Fruit fly (Drosophila melanogaster): Measurements from ENCODE around the gene CG42266.
A peak's percentile ranks its signal among the peaks of the same experiment; 100 is the strongest.

The CG42266 gene

DNA sequence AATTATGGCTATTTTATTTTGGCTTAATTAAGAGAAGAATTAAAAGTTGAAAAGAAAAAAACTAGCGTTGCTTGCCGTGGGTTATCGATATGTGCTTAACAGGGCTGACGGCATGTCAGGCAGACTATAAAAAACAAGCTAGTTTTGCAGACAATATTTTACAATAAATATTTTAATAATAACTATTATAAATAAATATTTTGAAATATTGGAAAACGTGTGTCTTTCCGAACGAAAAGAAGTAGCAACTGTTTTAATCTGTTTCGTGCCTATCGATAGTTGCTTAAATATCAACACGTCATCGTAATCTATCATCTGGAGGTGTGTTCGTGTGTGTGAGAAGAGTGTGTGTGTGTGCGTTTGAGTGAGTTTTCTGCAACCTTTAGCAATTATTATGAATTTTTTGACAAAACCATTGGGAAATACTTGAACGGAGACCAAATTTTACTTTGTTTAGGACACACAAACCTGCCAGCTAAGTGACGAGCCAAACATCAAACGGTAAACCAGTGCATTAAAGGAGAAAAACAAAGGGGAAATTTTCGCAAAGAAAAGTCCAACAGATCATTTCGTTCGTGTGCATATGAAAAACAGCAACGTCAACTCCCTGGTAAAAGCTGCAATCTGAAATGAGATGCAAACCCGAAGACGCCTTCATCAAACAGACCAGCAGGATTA lies 33.0 kb downstream of the CG42266 start, which contains the start of the genes CG5861 and Syx5 (continued):
- no peak for TF ChIP-seq HLHmδ (GFP tag; optimal IDR thresholded peaks at IDR 0.05)
- no peak for TF ChIP-seq wdn (GFP tag; IDR thresholded peaks at IDR 0.05)
- TF ChIP-seq H15 (GFP tag; IDR thresholded peaks at IDR 0.05) = 0 out of 3 replicates have a peak, but pooled peaks have one; percentile 48
- TF ChIP-seq eyg (GFP tag; optimal IDR thresholded peaks at IDR 0.05) = no peak
- TF ChIP-seq CG4424 (GFP tag; optimal IDR thresholded peaks at IDR 0.05) = peak; percentile 53
- TF ChIP-seq CkIIα-i1 (GFP tag; IDR thresholded peaks at IDR 0.05) = no peak
- peak in 1 of 2 experiments; percentile 42 for TF ChIP-seq Pdp1 (GFP tag; optimal IDR thresholded peaks at IDR 0.05)
- TF ChIP-seq Mad (GFP tag; optimal IDR thresholded peaks at IDR 0.05) = peak; percentile 5
- TF ChIP-seq Deaf1 (tag; optimal IDR thresholded peaks at IDR 0.05) = no peak
- TF ChIP-seq disco-r (GFP tag; optimal IDR thresholded peaks at IDR 0.05) = no peak
- TF ChIP-seq ase (GFP tag; IDR thresholded peaks at IDR 0.05) = no peak
- no peak for TF ChIP-seq HHEX (GFP tag; optimal IDR thresholded peaks at IDR 0.05)
- TF ChIP-seq CG5953 (GFP tag; IDR thresholded peaks at IDR 0.05) = no peak
- no peak for TF ChIP-seq ash1 (GFP tag; optimal IDR thresholded peaks at IDR 0.05)
- TF ChIP-seq salm (tag; optimal IDR thresholded peaks at IDR 0.05) = peak; percentile 45
- no peak for TF ChIP-seq gsb (GFP tag; IDR thresholded peaks at IDR 0.05)
- TF ChIP-seq sd (tag; optimal IDR thresholded peaks at IDR 0.05) = peak; percentile 63
- no peak for TF ChIP-seq dmrt99B (tag; optimal IDR thresholded peaks at IDR 0.05)
- TF ChIP-seq CG10209 (GFP tag; optimal IDR thresholded peaks at IDR 0.05) = peak; percentile 19
- peak; percentile 70; the same call in 2 of the 3 replicates for TF ChIP-seq CG11456 (GFP tag; IDR thresholded peaks at IDR 0.05)
- no peak for TF ChIP-seq Camta (GFP tag; optimal IDR thresholded peaks at IDR 0.05)
- TF ChIP-seq tin (GFP tag; optimal IDR thresholded peaks at IDR 0.05) = peak; percentile 33
- no peak for TF ChIP-seq sima (GFP tag; optimal IDR thresholded peaks at IDR 0.05)
- no peak for TF ChIP-seq zf30C (GFP tag; optimal IDR thresholded peaks at IDR 0.05)
- TF ChIP-seq fd3F (GFP tag; optimal IDR thresholded peaks at IDR 0.05) = peak; percentile 20
- peak; percentile 65 for TF ChIP-seq Meics (GFP tag; optimal IDR thresholded peaks at IDR 0.05)
- TF ChIP-seq CG14860 (GFP tag; IDR thresholded peaks at IDR 0.05; ENCODE audit: partially characterized antibody) = peak; percentile 88
- no peak for TF ChIP-seq CG4360 (GFP tag; IDR thresholded peaks at IDR 0.05)
- TF ChIP-seq Sry-δ (GFP tag; optimal IDR thresholded peaks at IDR 0.05) = peak; percentile 58
- TF ChIP-seq CG6813 (GFP tag; optimal IDR thresholded peaks at IDR 0.05) = no peak
- peak; percentile 67 for TF ChIP-seq CG30403 (GFP tag; optimal IDR thresholded peaks at IDR 0.05)
- TF ChIP-seq p53 (GFP tag; optimal IDR thresholded peaks at IDR 0.05) = no peak
- peak; percentile 29; the same call in 1 of the 2 replicates for TF ChIP-seq CG6689 (GFP tag; IDR thresholded peaks at IDR 0.05)
- no peak for TF ChIP-seq fru (optimal IDR thresholded peaks at IDR 0.05)
- TF ChIP-seq D19A (tag; optimal IDR thresholded peaks at IDR 0.05) = peak; percentile 46
- TF ChIP-seq CG6254 (GFP tag; optimal IDR thresholded peaks at IDR 0.05) = no peak
- peak; percentile 30 for TF ChIP-seq Hsf (GFP tag; optimal IDR thresholded peaks at IDR 0.05)
- TF ChIP-seq dysf (GFP tag; IDR thresholded peaks at IDR 0.05) = 0 out of 3 replicates have a peak, but pooled peaks have one; percentile 24
- no peak for TF ChIP-seq Antp (GFP tag; optimal IDR thresholded peaks at IDR 0.05)
- no peak for TF ChIP-seq dm (GFP tag; optimal IDR thresholded peaks at IDR 0.05)
- no peak for TF ChIP-seq hth (optimal IDR thresholded peaks at IDR 0.05)
- TF ChIP-seq rib (GFP tag; IDR thresholded peaks at IDR 0.05) = no peak
- TF ChIP-seq CG15073 (GFP tag; optimal IDR thresholded peaks at IDR 0.05) = no peak
- peak in 1 of 2 experiments; percentile 72 for TF ChIP-seq dpn (GFP tag; optimal IDR thresholded peaks at IDR 0.05)
- no peak for TF ChIP-seq CG11696 (GFP tag; IDR thresholded peaks at IDR 0.05)
- TF ChIP-seq Neu2 (GFP tag; optimal IDR thresholded peaks at IDR 0.05; ENCODE audit: borderline replicate concordance) = no peak
- peak; percentile 69; the same call in 1 of the 2 replicates for TF ChIP-seq CG42726 (GFP tag; IDR thresholded peaks at IDR 0.05; ENCODE audit: partially characterized antibody)
- peak; percentile 66 for TF ChIP-seq Xrp1 (GFP tag; IDR thresholded peaks at IDR 0.05)
- TF ChIP-seq cg (GFP tag; optimal IDR thresholded peaks at IDR 0.05) = peak; percentile 93
- TF ChIP-seq CG17829 (tag; optimal IDR thresholded peaks at IDR 0.05) = peak; percentile 80
- TF ChIP-seq scrt (GFP tag; optimal IDR thresholded peaks at IDR 0.05) = peak; percentile 62

All from whole organism, embryonic.